Worm (Caenorhabditis elegans) whole organism, mixed stage, embryonic: Measurements from ENCODE around the gene gei-18.

Source experiments
- M03D4.4 ChIP-seq: sonication (generic microtip); optimal IDR thresholded peaks from 2 replicates; lab custom pipeline; 2017; ENCODE audit warnings: mild to moderate bottlenecking, missing genetic modification characterization, missing compliant biosample characterization
- bed-3 ChIP-seq: fragments of 200-800 bp; sonication (Bioruptor generic); optimal IDR thresholded peaks from 3 replicates; lab custom pipeline; 2018; ENCODE audit warnings: mild to moderate bottlenecking, missing genetic modification characterization, moderate library complexity, missing compliant biosample characterization
- ceh-39 ChIP-seq: fragments of 150-350 bp; optimal IDR thresholded peaks from 2 replicates; lab custom pipeline; 2014; ENCODE audit warnings: missing biosample characterization, missing genetic modification characterization
- ceh-43 ChIP-seq: fragments of 200-800 bp; sonication (Bioruptor generic); optimal IDR thresholded peaks from 2 replicates; lab custom pipeline; 2018; ENCODE audit warnings: mild to moderate bottlenecking, missing genetic modification characterization, moderate library complexity, missing compliant biosample characterization
- ceh-83 ChIP-seq: fragments of 200-800 bp; sonication (Bioruptor generic); optimal IDR thresholded peaks from 2 replicates; lab custom pipeline; 2018; ENCODE audit warnings: mild to moderate bottlenecking, missing genetic modification characterization, missing compliant biosample characterization
- ces-1 ChIP-seq: fragments of 150-350 bp; optimal IDR thresholded peaks from 2 replicates; lab custom pipeline; 2014; ENCODE audit warnings: missing biosample characterization, missing genetic modification reagents, missing genetic modification characterization
- cnd-1 ChIP-seq: fragments of 200-800 bp; sonication (Bioruptor generic); optimal IDR thresholded peaks from 2 replicates; lab custom pipeline; 2018; ENCODE audit warnings: mild to moderate bottlenecking, missing genetic modification characterization, missing compliant biosample characterization
- drap-1 ChIP-seq: fragments of 200-800 bp; sonication (Bioruptor generic); optimal IDR thresholded peaks from 3 replicates; lab custom pipeline; 2018; ENCODE audit warnings: mild to moderate bottlenecking, missing genetic modification characterization, missing compliant biosample characterization
- elt-1 ChIP-seq: sonication (generic microtip); optimal IDR thresholded peaks from 2 replicates; lab custom pipeline; 2017; ENCODE audit warnings: missing genetic modification characterization, mild to moderate bottlenecking, missing compliant biosample characterization, antibody characterized with exemption, moderate library complexity, borderline replicate concordance; ENCODE audit not compliant: insufficient read depth
- flh-1 ChIP-seq: fragments of 200-800 bp; sonication (Bioruptor generic); optimal IDR thresholded peaks from 2 replicates; lab custom pipeline; 2018; ENCODE audit warnings: mild to moderate bottlenecking, missing genetic modification characterization, moderate library complexity, missing compliant biosample characterization
- ham-2 ChIP-seq: fragments of 200-800 bp; sonication (Bioruptor generic); optimal IDR thresholded peaks from 2 replicates; lab custom pipeline; 2018; ENCODE audit warnings: mild to moderate bottlenecking, missing genetic modification characterization, missing compliant biosample characterization
- hlh-1 ChIP-seq: fragments of 150-350 bp; optimal IDR thresholded peaks from 2 replicates; lab custom pipeline; 2014; ENCODE audit warnings: missing biosample characterization, missing genetic modification reagents, missing genetic modification characterization
- lin-13 ChIP-seq: fragments of 150-350 bp; optimal IDR thresholded peaks from 2 replicates; lab custom pipeline; 2014; ENCODE audit warnings: missing biosample characterization, missing genetic modification characterization
- lin-32 ChIP-seq: fragments of 200-800 bp; sonication (Bioruptor generic); optimal IDR thresholded peaks from 2 replicates; lab custom pipeline; 2018; ENCODE audit warnings: mild to moderate bottlenecking, missing genetic modification characterization, missing compliant biosample characterization
- lsy-2 ChIP-seq: fragments of 150-350 bp; optimal IDR thresholded peaks from 2 replicates; lab custom pipeline; 2014; ENCODE audit warnings: missing biosample characterization, missing genetic modification characterization
- mab-5 ChIP-seq: fragments of 150-350 bp; optimal IDR thresholded peaks from 2 replicates; lab custom pipeline; 2014; ENCODE audit warnings: missing biosample characterization, missing genetic modification characterization
- mep-1 ChIP-seq: fragments of 150-350 bp; optimal IDR thresholded peaks from 2 replicates; lab custom pipeline; 2017; ENCODE audit warnings: missing biosample characterization, missing genetic modification reagents, missing genetic modification characterization, inconsistent platforms
- mls-2 ChIP-seq: sonication (generic microtip); optimal IDR thresholded peaks from 2 replicates; lab custom pipeline; 2016; ENCODE audit warnings: mild to moderate bottlenecking, missing genetic modification characterization, moderate library complexity, missing compliant biosample characterization
- nhr-12 ChIP-seq: fragments of 150-350 bp; optimal IDR thresholded peaks from 2 replicates; lab custom pipeline; 2014; ENCODE audit warnings: missing biosample characterization, missing genetic modification characterization
- nhr-2 ChIP-seq: fragments of 150-350 bp; optimal IDR thresholded peaks from 2 replicates; lab custom pipeline; 2014; ENCODE audit warnings: missing biosample characterization, missing genetic modification characterization
- nhr-237 ChIP-seq: fragments of 150-350 bp; optimal IDR thresholded peaks from 2 replicates; lab custom pipeline; 2014; ENCODE audit warnings: missing biosample characterization, missing genetic modification characterization
- nhr-28 ChIP-seq: fragments of 150-350 bp; optimal IDR thresholded peaks from 2 replicates; lab custom pipeline; 2014; ENCODE audit warnings: missing biosample characterization, missing genetic modification characterization
- nhr-76 ChIP-seq: sonication (generic microtip); optimal IDR thresholded peaks from 2 replicates; lab custom pipeline; 2017; ENCODE audit warnings: missing biosample characterization, missing genetic modification characterization
- pha-4 ChIP-seq: fragments of 150-350 bp; optimal IDR thresholded peaks from 2 replicates; lab custom pipeline; 2018; ENCODE audit warnings: missing biosample characterization, missing genetic modification reagents, missing genetic modification characterization
- sem-2 ChIP-seq: fragments of 200-800 bp; sonication (Bioruptor generic); optimal IDR thresholded peaks from 2 replicates; lab custom pipeline; 2018; ENCODE audit warnings: mild to moderate bottlenecking, missing genetic modification characterization, missing compliant biosample characterization
- snpc-4 ChIP-seq: fragments of 150-350 bp; optimal IDR thresholded peaks from 2 replicates; lab custom pipeline; 2014; ENCODE audit warnings: missing biosample characterization, missing genetic modification characterization
- sptf-1 ChIP-seq: sonication (generic microtip); optimal IDR thresholded peaks from 2 replicates; lab custom pipeline; 2017; ENCODE audit warnings: mild to moderate bottlenecking, missing genetic modification characterization, moderate library complexity, missing compliant biosample characterization
- tbx-8 ChIP-seq: fragments of 200-800 bp; sonication (Bioruptor generic); optimal IDR thresholded peaks from 2 replicates; lab custom pipeline; 2018; ENCODE audit warnings: mild to moderate bottlenecking, missing genetic modification characterization, moderate library complexity, missing compliant biosample characterization
- unc-39 ChIP-seq: fragments of 150-350 bp; optimal IDR thresholded peaks from 2 replicates; lab custom pipeline; 2014; ENCODE audit warnings: missing biosample characterization, missing genetic modification characterization
- unc-62 ChIP-seq: fragments of 150-350 bp; optimal IDR thresholded peaks from 2 replicates; lab custom pipeline; 2014; ENCODE audit warnings: missing biosample characterization, missing genetic modification reagents, missing genetic modification characterization
- ztf-11 ChIP-seq: fragments of 150-350 bp; optimal IDR thresholded peaks from 2 replicates; lab custom pipeline; 2014; ENCODE audit warnings: missing biosample characterization, missing genetic modification characterization

Gene gei-18

DNA sequence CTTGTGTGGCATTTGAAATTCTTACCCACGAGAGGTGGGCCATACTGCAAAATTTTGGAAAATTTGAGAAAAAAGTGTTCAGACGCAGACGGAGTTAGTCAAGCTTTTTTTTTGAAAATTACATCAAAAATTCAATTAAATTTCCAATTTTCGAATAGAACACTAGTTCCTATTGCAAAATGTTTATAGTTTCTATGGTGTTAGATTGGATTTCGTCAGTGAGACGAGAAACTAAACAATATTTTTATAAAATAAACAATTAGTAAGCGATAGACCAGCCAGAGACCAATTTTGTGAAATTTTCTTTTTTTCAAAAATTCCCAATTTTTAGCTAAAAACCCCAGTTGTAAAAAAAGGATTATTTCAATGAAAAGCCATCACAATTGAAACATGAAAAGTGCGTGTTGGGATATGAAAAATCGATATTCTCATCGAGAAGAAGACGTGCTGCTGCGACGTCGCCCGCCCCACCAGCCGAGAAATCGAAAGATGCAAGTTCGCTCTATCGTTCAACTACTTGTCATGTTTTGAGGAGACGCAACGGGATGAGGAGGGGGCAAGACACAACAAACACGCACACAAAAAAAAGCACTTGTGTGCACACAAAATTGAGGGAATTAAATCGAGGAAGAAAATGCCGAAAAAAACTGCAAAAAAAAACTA is 2.4 kb downstream of the gei-18 start, which contains the start of gene dnbp-1:
TSS of gene dnbp-1 (minus strand) at position 51 of the 663 bp plus-strand sequence.
- TF ChIP-seq unc-62 (GFP tag; lab: Kevin White, UChicago): peak; percentile 54
- TF ChIP-seq snpc-4: no peak
- peak; percentile 59 for TF ChIP-seq ceh-39 (tag; lab: Kevin White, UChicago)
- TF ChIP-seq mls-2: peak; percentile 47
- peak; percentile 27 for TF ChIP-seq nhr-2 (tag; lab: Kevin White, UChicago)
- no peak for TF ChIP-seq sptf-1 (tag; lab: Kevin White, UChicago)
- TF ChIP-seq mep-1: peak; percentile 87
- TF ChIP-seq ceh-83 (GFP tag; lab: Kevin White, UChicago): no peak
- peak; percentile 69 for TF ChIP-seq lin-13 (tag; lab: Kevin White, UChicago)
- TF ChIP-seq lsy-2 (tag; lab: Kevin White, UChicago): peak; percentile 55
- peak; percentile 35 for TF ChIP-seq pha-4 (tag; lab: Kevin White, UChicago)
- peak; percentile 26 for TF ChIP-seq nhr-237
- peak; percentile 60 for TF ChIP-seq ces-1 (GFP tag; lab: Kevin White, UChicago)
- TF ChIP-seq hlh-1: no peak
- TF ChIP-seq, all 35 proteins: peak for 10

DNA sequence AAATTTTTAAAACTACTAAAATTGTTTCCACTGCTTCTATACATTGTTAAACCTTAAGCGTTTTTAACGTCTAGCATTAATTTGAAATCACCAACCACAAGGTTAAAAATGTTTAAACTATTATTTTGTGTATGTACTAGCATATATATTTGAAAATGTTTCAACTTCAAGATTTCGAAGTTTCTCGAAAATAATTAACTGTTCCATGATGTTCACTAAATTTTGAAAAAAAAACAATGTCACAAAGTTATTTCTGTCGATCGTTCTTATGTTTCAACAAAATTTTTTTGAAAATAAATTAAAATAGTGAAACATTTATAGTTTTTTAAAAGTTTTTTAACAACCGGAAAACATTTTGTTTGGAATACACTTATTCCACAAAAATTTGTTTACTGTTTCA is 27.7 kb downstream of the gei-18 start:
- TF ChIP-seq cnd-1 (tag; lab: Kevin White, UChicago) (no peak), nhr-237 (no peak), nhr-2 (tag; lab: Kevin White, UChicago) (no peak), ham-2 (GFP tag; lab: Kevin White, UChicago) (no peak), unc-39 (tag; lab: Kevin White, UChicago) (no peak), tbx-8 (GFP tag; lab: Kevin White, UChicago) (no peak), snpc-4 (no peak), sem-2 (GFP tag; lab: Kevin White, UChicago) (no peak), ceh-39 (tag; lab: Kevin White, UChicago) (no peak), bed-3 (GFP tag; lab: Kevin White, UChicago) (no peak), lsy-2 (tag; lab: Kevin White, UChicago) (no peak), elt-1 (tag; lab: Kevin White, UChicago) (no peak), hlh-1 (no peak), ceh-43 (no peak), mls-2 (no peak), ces-1 (GFP tag; lab: Kevin White, UChicago) (no peak), nhr-28 (no peak)

DNA sequence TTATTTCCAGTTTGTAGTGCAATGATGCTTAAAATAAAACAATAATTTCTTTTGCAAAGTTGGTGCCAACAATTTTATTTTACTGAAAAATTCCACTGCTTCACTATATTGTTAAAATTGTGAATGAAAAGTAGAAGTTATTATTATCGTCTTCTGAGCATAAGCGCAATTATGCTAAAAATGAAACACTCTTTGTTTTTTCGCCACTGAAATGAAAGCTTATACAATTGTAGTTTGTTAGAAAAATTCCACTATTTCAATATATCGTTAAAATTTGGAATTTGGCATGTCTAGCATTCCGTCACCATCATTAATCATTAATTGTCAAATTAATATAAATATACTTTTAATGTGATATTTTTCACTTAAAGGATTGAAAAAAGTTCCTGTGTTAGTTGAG is 28.4 kb downstream of the gei-18 start:
- TF ChIP-seq ces-1 (GFP tag; lab: Kevin White, UChicago): no peak
- no peak for TF ChIP-seq cnd-1 (tag; lab: Kevin White, UChicago)
- TF ChIP-seq mep-1: no peak
- no peak for TF ChIP-seq nhr-237
- no peak for TF ChIP-seq nhr-76 (tag; lab: Kevin White, UChicago)
- TF ChIP-seq nhr-12 (tag; lab: Kevin White, UChicago): no peak
- TF ChIP-seq mab-5 (tag; lab: Kevin White, UChicago): no peak
- no peak for TF ChIP-seq pha-4 (tag; lab: Kevin White, UChicago)
- no peak for TF ChIP-seq unc-62 (GFP tag; lab: Kevin White, UChicago)
- TF ChIP-seq drap-1 (GFP tag; lab: Kevin White, UChicago): no peak
- TF ChIP-seq ceh-39 (tag; lab: Kevin White, UChicago): no peak
- TF ChIP-seq ham-2 (GFP tag; lab: Kevin White, UChicago): no peak
- no peak for TF ChIP-seq elt-1 (tag; lab: Kevin White, UChicago)
- TF ChIP-seq tbx-8 (GFP tag; lab: Kevin White, UChicago): no peak
- TF ChIP-seq M03D4.4 (tag; lab: Kevin White, UChicago): no peak
- TF ChIP-seq ceh-83 (GFP tag; lab: Kevin White, UChicago): no peak
- no peak for TF ChIP-seq flh-1 (GFP tag; lab: Kevin White, UChicago)

DNA sequence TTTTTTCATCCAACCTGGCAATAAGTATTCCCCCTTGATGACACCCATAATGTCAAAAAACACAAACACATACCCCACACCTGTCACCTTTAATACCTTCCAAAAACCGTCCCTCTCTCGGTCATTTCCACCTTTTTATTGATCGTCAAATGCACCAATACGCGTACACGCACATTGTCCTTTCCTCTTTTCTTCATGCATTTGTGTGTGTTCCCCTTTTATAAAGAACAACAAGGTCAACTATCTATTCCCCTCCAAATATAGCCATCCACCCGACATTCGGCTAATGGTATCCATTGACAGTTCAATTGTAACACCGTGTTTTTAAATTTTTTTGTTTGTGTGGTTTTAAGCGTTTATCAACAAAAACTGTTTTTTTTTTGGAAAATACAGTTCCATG is 37.1 kb downstream of the gei-18 start:
- no peak for TF ChIP-seq lin-13 (tag; lab: Kevin White, UChicago)
- TF ChIP-seq nhr-2 (tag; lab: Kevin White, UChicago): peak; percentile 98

DNA sequence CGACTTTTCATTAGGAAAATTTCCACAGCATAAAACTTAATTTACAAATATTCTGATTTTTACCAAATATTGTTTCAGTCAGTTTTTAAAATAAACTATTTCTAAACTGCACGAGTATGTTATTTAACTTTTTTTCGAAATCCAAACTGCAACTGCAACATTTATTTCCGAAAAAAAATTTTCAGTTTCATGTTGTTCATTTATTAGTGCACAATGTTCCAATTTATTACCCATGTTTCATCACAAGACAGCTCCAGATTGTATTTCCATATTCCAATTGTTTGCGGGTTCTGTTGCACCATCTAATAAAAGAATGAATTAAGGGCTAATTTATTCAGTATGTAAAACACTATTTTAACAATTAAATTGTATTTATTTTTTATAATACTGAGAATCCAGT is 40.7 kb downstream of the gei-18 start:
- TF ChIP-seq nhr-2 (tag; lab: Kevin White, UChicago) (no peak), nhr-28 (no peak), ztf-11 (no peak), lin-32 (GFP tag; lab: Kevin White, UChicago) (no peak)
